Worm (Caenorhabditis elegans): ENCODE measurements around the gene syd-2.

syd-2 gene

DNA sequence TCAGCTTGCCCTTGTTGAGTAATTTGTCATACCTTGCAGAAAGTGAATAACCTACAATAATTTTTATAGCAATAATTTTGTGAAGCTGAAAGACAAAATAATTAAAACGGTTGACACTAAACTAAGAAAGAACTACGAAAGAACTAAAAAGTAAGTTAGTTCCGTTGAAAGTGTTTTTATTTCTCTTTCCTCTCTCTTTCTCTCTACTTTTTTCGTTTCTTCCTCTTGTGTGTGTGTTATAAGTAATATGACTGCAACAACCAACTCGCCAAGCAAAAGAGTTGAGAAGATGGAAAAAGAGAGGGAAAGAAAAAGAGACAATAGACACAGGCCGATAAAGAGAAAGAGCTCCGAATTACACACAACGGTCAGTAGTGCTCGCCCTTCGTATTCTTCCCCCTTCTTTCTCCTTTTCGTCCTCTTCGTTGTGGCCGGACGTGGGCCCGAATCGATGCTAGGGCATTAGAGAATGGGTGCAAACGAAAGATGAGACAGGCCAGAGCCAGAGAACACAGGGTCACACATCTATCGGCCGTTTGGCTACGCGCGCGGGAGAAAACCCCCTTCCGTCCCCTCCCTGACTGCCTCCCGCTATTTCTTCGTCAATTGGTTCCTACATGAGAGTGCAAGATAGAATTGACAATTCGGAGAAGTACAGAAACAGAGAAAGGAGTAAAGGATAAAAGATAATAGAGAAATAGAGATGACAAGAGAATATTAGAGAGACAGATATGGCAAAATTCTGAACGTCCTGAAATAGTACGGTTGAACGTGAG, at the start of gene syd-2:
TSS of gene syd-2 (minus strand) at position 51 of the 776 bp plus-strand sequence.
- TF ChIP-seq unc-62 (GFP tag; optimal IDR thresholded peaks at IDR 0.05), result no peak

DNA sequence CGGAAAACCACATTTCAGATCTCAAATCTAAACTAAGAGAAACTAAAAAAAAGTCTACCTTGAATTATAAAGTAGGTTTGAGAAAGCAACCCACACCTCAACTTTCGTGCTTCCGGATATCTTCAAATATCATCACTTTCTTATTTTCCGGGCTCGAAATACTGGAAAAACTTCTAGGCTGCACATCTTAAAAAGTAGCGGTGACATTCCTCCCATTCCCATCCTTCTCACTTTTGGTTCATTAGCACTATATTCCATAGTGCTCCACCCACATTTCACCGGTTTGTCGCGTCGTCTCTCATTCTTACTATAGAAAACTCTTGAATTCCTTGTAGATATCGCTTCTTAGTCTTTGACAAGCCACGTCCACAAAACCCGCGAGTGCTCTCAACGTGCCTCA, 49.3 kb upstream of the syd-2 start, which contains the start of gene flp-19:
TSS of gene flp-19 (plus strand) at position 301 of the 400 bp plus-strand sequence.
- no peak for TF ChIP-seq unc-62 (GFP tag; optimal IDR thresholded peaks at IDR 0.05)

- TF ChIP-seq unc-62 (GFP tag; optimal IDR thresholded peaks at IDR 0.05), result no peak
Observed at ce11 chrX:10599719-10600155, 44.7 kb upstream of the syd-2 start.

DNA sequence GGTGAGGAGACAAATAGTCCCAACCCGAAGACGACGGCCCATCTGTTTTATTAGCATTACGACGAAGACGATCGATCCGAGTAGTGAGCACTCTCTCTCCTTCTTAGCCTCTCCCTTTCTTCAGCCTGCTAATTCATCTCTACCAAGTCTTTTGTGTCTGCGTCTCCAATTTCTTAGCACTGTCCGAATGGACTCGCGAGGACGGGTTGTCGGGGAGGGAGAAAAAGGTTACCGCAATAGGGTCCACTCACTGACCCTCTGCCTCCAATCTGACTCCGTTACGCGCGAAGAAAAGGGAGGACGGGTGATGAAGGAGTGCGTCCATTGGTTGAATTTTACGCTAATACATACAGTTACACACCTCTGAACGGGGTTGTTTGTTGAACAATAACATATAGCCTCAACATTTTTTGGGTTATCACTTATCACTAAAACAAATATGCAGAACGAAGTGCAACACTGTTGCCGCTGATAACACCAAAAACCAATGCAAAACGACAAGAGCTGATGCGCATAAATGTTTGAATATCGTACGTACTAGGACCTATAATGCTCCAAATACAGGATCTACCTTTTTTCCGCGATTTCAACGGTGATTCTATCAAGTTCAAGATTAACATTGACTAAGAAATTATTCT, 42.6 kb upstream of the syd-2 start:
- TF ChIP-seq unc-62 (GFP tag; optimal IDR thresholded peaks at IDR 0.05), result no peak

ce11 chrX:10596420-10596907, 41.4 kb upstream of the syd-2 start:
- TF ChIP-seq unc-62 (GFP tag; optimal IDR thresholded peaks at IDR 0.05), result no peak

DNA sequence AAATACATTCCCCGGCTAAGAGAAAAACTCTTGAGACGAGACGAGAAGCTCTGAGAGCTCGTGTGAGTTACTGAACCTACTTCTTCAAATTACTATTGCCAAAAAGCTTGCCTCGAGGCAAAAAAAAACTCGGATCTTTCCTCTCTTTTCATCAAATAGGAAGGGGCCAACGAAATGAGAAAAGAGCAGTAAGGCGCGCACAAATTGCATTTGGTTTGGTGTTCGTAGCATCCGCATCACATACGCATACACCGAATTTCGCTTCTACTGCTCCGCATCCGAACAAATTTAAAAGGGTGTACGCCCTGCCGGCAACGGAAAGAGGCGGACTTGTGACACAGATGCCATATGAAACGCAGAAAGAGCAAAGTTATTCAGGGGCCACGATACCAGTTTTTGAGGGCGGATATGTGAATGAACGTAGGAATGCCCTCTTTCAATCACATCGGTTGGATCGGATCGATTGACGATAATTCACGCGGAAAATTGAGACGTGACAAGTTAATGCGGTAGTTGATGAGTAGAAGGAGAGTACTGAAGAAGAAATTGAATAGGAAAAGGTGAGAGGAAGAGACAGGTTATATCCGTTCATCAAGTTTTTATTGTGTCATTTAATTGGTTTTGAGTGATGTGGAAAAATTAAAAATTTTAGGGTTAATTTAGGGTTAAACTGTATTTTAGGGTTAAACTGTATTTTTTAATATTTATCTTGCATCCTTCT, 39.8 kb upstream of the syd-2 start:
- TF ChIP-seq unc-62 (GFP tag; optimal IDR thresholded peaks at IDR 0.05), result no peak

DNA sequence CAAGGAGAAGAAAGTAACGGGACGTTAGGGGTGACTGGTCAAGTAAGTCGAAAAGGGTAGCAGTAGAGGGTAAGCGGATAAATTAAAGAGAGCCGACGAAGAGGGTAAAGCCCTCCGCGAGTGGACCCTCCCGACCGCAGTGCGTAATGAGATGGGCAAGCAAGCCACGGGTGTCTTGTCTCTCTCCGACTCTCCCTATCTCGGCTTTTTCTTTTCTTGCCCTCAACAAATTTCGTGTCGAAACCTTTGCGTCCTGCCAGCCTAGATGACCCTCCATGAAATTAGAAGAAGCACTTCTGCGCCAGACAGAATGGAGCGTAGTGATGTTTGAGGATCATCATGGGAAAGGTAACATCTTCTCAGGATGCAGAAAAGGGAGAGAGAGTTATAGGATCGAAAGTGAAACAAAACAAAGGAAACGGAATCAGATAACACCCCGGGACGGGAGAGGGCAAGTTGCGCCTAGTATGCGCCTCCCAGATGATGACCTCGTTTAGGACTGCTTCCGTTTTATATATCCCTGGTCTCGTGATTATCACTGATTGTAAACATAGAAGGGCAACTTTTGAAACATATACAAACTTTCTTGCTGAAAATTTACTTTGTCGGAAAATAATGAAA, 38.8 kb upstream of the syd-2 start:
- no peak for TF ChIP-seq unc-62 (GFP tag; optimal IDR thresholded peaks at IDR 0.05)

DNA sequence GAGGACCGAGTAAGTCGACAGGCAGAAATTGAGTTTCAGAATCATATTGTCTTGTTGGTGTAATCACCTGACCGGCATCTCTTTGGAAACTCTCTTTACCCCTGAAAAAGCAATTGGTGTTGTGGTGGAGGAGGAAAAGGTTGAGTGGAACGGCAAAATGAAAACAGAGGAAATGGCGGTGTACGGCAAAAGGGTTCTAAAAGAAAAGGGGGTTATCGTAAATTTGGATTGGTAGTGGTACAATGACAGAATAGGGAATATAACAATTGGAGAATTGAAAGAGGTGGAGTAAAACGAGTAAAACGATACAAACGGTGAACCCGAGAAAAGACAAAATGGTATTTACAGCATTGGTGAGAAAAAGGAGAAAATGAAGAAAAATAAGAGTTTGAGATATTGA, 38.2 kb upstream of the syd-2 start, which contains the start of gene sdn-1:
TSS of gene sdn-1 (minus strand) at position 101 of the 400 bp plus-strand sequence.
- no peak for TF ChIP-seq unc-62 (GFP tag; optimal IDR thresholded peaks at IDR 0.05)

ce11 chrX:10591208-10591782, 36.3 kb upstream of the syd-2 start:
- no peak for TF ChIP-seq unc-62 (GFP tag; optimal IDR thresholded peaks at IDR 0.05)

ce11 chrX:10590772-10591171, 35.7 kb upstream of the syd-2 start:
- TF ChIP-seq unc-62 (GFP tag; optimal IDR thresholded peaks at IDR 0.05), result no peak

DNA sequence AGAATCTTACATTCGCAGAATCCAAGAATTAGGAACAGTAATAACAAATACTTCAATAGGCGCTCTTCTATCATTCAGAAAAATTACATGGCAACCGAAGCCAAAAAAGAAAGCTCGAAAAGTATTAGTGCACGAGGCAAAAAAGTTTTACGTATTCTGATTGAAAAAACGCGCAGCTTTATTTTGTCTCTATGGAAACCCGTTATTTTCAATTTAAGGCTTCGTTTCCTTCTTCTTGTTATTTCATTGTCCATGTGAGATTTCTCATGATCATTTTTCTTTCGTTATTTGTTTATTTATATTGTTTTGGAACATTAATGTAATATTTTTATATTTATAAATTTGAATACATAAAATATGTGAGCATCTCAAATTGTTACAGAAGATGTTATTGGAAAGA, 34.4 kb upstream of the syd-2 start, which contains the start of gene F57C7.4:
TSS of gene F57C7.4 (minus strand) at position 101 of the 400 bp plus-strand sequence.
- no peak for TF ChIP-seq unc-62 (GFP tag; optimal IDR thresholded peaks at IDR 0.05)

ce11 chrX:10576872-10577271, 21.8 kb upstream of the syd-2 start, which contains the start of gene nhx-5:
nhx-5 (plus strand) TSS chrX:10576953.
- no peak for TF ChIP-seq unc-62 (GFP tag; optimal IDR thresholded peaks at IDR 0.05)

DNA sequence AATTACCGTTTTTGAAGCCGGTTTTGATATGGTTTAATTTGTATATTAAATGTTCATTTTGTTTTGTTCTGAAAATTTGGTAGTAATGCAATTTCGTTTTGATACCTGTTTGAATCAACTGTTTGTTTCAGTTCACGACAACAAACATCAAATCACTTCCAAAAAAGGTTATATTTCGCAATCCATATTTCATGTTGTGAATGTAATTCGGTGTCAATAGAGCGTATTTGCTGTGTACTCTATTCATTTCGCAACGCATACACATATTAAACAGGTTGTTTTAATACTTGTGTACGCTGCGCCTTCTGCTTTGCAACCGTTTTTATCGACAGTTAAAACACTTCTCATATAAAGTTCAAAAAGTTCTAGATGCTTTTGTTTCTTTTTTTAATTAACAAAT, 21.4 kb upstream of the syd-2 start:
- no peak for TF ChIP-seq unc-62 (GFP tag; optimal IDR thresholded peaks at IDR 0.05)

- TF ChIP-seq unc-62 (GFP tag; optimal IDR thresholded peaks at IDR 0.05), result no peak
Observed at ce11 chrX:10569185-10569584, 14.1 kb upstream of the syd-2 start, which contains the start of gene bet-2. bet-2 (plus strand) TSS chrX:10569273.
